Fruit fly (Drosophila melanogaster) whole organism, embryonic: ENCODE data around the gene CG15308.

Experiments used
- Adf1 ChIP-seq: fragments of 200-800 bp; sonication (Bioruptor generic); IDR thresholded peaks from 2 replicates; pipeline ENCODE4 v1.3.6; 2022; ENCODE audit warnings: missing biosample characterization, missing genetic modification characterization
- Atf-2 ChIP-seq: fragments of 200-800 bp; sonication (Bioruptor generic); optimal IDR thresholded peaks from 2 replicates; lab custom pipeline; 2016; ENCODE audit warnings: missing biosample characterization, missing genetic modification characterization
- BEAF-32 ChIP-seq: fragments of 200-800 bp; sonication (Bioruptor generic); optimal IDR thresholded peaks from 3 replicates; lab custom pipeline; 2017; ENCODE audit warnings: missing biosample characterization, missing genetic modification characterization, mild to moderate bottlenecking, moderate library complexity, missing genetic modification reagents
- CG10274 ChIP-seq: fragments of 200-800 bp; sonication (Bioruptor generic); optimal IDR thresholded peaks from 3 replicates; lab custom pipeline; 2017; ENCODE audit warnings: missing biosample characterization, mild to moderate bottlenecking, missing genetic modification characterization
- CG10321 ChIP-seq: fragments of 200-800 bp; sonication (Bioruptor generic); IDR thresholded peaks from 2 replicates; pipeline ENCODE4 v1.3.6; 2022; ENCODE audit warnings: missing biosample characterization, missing genetic modification characterization
- CG10462 ChIP-seq: fragments of 200-800 bp; sonication (Bioruptor generic); optimal IDR thresholded peaks from 2 replicates; lab custom pipeline; 2016; ENCODE audit warnings: missing biosample characterization, missing genetic modification characterization
- CG11247 ChIP-seq: fragments of 200-800 bp; sonication (Bioruptor generic); IDR thresholded peaks from 2 replicates; pipeline ENCODE4 v1.3.6; 2022; ENCODE audit warnings: missing biosample characterization, missing genetic modification characterization
- CG12219 ChIP-seq: fragments of 200-800 bp; sonication (Bioruptor generic); optimal IDR thresholded peaks from 3 replicates; lab custom pipeline; 2018; ENCODE audit warnings: missing biosample characterization, mild to moderate bottlenecking, missing genetic modification characterization
- CG12236 ChIP-seq: fragments of 200-800 bp; sonication (Bioruptor generic); optimal IDR thresholded peaks from 2 replicates; lab custom pipeline; 2016; ENCODE audit warnings: missing biosample characterization, missing genetic modification characterization
- CG1233 ChIP-seq: fragments of 200-800 bp; sonication (Bioruptor generic); optimal IDR thresholded peaks from 4 replicates; lab custom pipeline; 2018; ENCODE audit warnings: missing biosample characterization, mild to moderate bottlenecking, missing genetic modification characterization
- CG14014 ChIP-seq: fragments of 200-800 bp; sonication (Bioruptor generic); IDR thresholded peaks from 2 replicates; pipeline ENCODE4 v1.3.6; 2022; ENCODE audit warnings: missing biosample characterization, missing genetic modification characterization
- CG14050 ChIP-seq: fragments of 200-800 bp; sonication (Bioruptor generic); IDR thresholded peaks from 3 replicates; pipeline ENCODE4 v1.3.6; 2022; ENCODE audit warnings: missing biosample characterization, missing genetic modification characterization
- CG17328 ChIP-seq: fragments of 200-800 bp; sonication (Bioruptor generic); IDR thresholded peaks from 2 replicates; pipeline ENCODE4 v1.3.6; 2022; ENCODE audit warnings: missing biosample characterization, missing genetic modification characterization
- CG18476 ChIP-seq: fragments of 200-800 bp; sonication (Bioruptor generic); optimal IDR thresholded peaks from 2 replicates; lab custom pipeline; 2016; ENCODE audit warnings: missing biosample characterization, mild to moderate bottlenecking, missing genetic modification characterization
- CG2120 ChIP-seq: fragments of 200-800 bp; sonication (Bioruptor generic); optimal IDR thresholded peaks from 3 replicates; lab custom pipeline; 2016; ENCODE audit warnings: missing biosample characterization, missing genetic modification characterization
- CG2875 ChIP-seq: fragments of 200-800 bp; sonication (Bioruptor generic); optimal IDR thresholded peaks from 2 replicates; lab custom pipeline; 2017; ENCODE audit warnings: missing biosample characterization, mild to moderate bottlenecking, missing genetic modification characterization, missing genetic modification reagents
- CG32767 ChIP-seq: fragments of 200-800 bp; sonication (Bioruptor generic); IDR thresholded peaks from 2 replicates; pipeline ENCODE4 v1.3.6; 2022; ENCODE audit warnings: missing biosample characterization, missing genetic modification characterization
- CG3407 ChIP-seq: fragments of 200-800 bp; sonication (Bioruptor generic); optimal IDR thresholded peaks from 2 replicates; lab custom pipeline; 2018; ENCODE audit warnings: missing biosample characterization, mild to moderate bottlenecking, missing genetic modification characterization
- CG34376 ChIP-seq: fragments of 200-800 bp; sonication (Bioruptor generic); optimal IDR thresholded peaks from 2 replicates; lab custom pipeline; 2018; ENCODE audit warnings: missing biosample characterization, mild to moderate bottlenecking, missing genetic modification characterization
- CG3838 ChIP-seq: fragments of 200-800 bp; sonication (Bioruptor generic); optimal IDR thresholded peaks from 3 replicates; lab custom pipeline; 2016; ENCODE audit warnings: missing biosample characterization, missing genetic modification characterization
- CG3995 ChIP-seq: fragments of 200-800 bp; sonication (Bioruptor generic); optimal IDR thresholded peaks from 3 replicates; lab custom pipeline; 2016; ENCODE audit warnings: missing biosample characterization, missing genetic modification characterization
- CG9437 ChIP-seq: fragments of 200-800 bp; sonication (Bioruptor generic); optimal IDR thresholded peaks from 2 replicates; lab custom pipeline; 2018; ENCODE audit warnings: missing biosample characterization, mild to moderate bottlenecking, missing genetic modification characterization
- CrebB ChIP-seq: fragments of 200-800 bp; sonication (Bioruptor generic); optimal IDR thresholded peaks from 3 replicates; lab custom pipeline; 2018; ENCODE audit warnings: missing biosample characterization, mild to moderate bottlenecking, missing genetic modification characterization
- Deaf1 ChIP-seq: fragments of 200-800 bp; optimal IDR thresholded peaks from 3 replicates; lab custom pipeline; 2019; ENCODE audit warnings: missing biosample characterization, mild to moderate bottlenecking, missing genetic modification characterization, moderate library complexity
- Dip2 ChIP-seq: fragments of 200-800 bp; sonication (Bioruptor generic); IDR thresholded peaks from 2 replicates; pipeline ENCODE4 v1.3.6; 2022; ENCODE audit warnings: missing biosample characterization, missing genetic modification characterization
- Lhr ChIP-seq: fragments of 200-800 bp; sonication (Bioruptor generic); optimal IDR thresholded peaks from 3 replicates; lab custom pipeline; 2017; ENCODE audit warnings: mild to moderate bottlenecking, missing biosample characterization, missing genetic modification reagents, missing genetic modification characterization
- Mad ChIP-seq: fragments of 200-800 bp; sonication (Bioruptor generic); optimal IDR thresholded peaks from 2 replicates; lab custom pipeline; 2016; ENCODE audit warnings: missing biosample characterization, missing genetic modification characterization
- Max ChIP-seq: fragments of 200-800 bp; sonication (Bioruptor generic); optimal IDR thresholded peaks from 2 replicates; lab custom pipeline; 2016; ENCODE audit warnings: missing biosample characterization, mild to moderate bottlenecking, missing genetic modification characterization
- Neu2 ChIP-seq: fragments of 200-800 bp; sonication (Bioruptor generic); optimal IDR thresholded peaks from 3 replicates; lab custom pipeline; 2016; ENCODE audit warnings: missing biosample characterization, missing genetic modification characterization, borderline replicate concordance
- Rfx ChIP-seq: fragments of 200-800 bp; sonication (Bioruptor generic); IDR thresholded peaks from 2 replicates; pipeline ENCODE4 v1.3.6; 2022; ENCODE audit warnings: missing biosample characterization, missing genetic modification characterization
- Trl ChIP-seq, 3 experiments: fragments of >200 bp in 2 of 3; fragments of 200-800 bp in 1 of 3; sonication (Bioruptor generic) in 1 of 3; optimal IDR thresholded peaks; 2 replicates in 1 of 3; 3 replicates in 2 of 3; lab custom pipeline; 2016 to 2017; ENCODE audit warnings: missing biosample characterization in 1 of 3, missing genetic modification characterization in 1 of 3
- amos ChIP-seq: fragments of 200-800 bp; sonication (Bioruptor generic); IDR thresholded peaks from 2 replicates; pipeline ENCODE4 v1.3.6; 2022; ENCODE audit warnings: missing biosample characterization, missing genetic modification characterization; ENCODE audit not compliant: partially characterized antibody
- ato ChIP-seq: fragments of 200-800 bp; sonication (Bioruptor generic); IDR thresholded peaks from 2 replicates; pipeline ENCODE4 v1.3.6; 2022; ENCODE audit warnings: missing biosample characterization, missing genetic modification characterization; ENCODE audit not compliant: partially characterized antibody
- bigmax ChIP-seq: fragments of 200-800 bp; sonication (Bioruptor generic); optimal IDR thresholded peaks from 2 replicates; lab custom pipeline; 2018; ENCODE audit warnings: missing biosample characterization, mild to moderate bottlenecking, missing genetic modification characterization
- danr ChIP-seq: fragments of 200-800 bp; sonication (Bioruptor generic); IDR thresholded peaks from 2 replicates; pipeline ENCODE4 v1.3.6; 2022; ENCODE audit warnings: missing biosample characterization, missing genetic modification characterization
- disco-r ChIP-seq: fragments of 200-800 bp; sonication (Bioruptor generic); optimal IDR thresholded peaks from 2 replicates; lab custom pipeline; 2016; ENCODE audit warnings: missing biosample characterization, missing genetic modification characterization
- fd3F ChIP-seq: fragments of 200-800 bp; sonication (Bioruptor generic); optimal IDR thresholded peaks from 2 replicates; lab custom pipeline; 2018; ENCODE audit warnings: missing biosample characterization, mild to moderate bottlenecking, missing genetic modification characterization, moderate library complexity
- fru ChIP-seq: fragments of >200 bp; optimal IDR thresholded peaks from 2 replicates; lab custom pipeline; 2017
- gsb ChIP-seq: fragments of 200-800 bp; sonication (Bioruptor generic); IDR thresholded peaks from 2 replicates; pipeline ENCODE4 v1.3.6; 2022; ENCODE audit warnings: missing biosample characterization, missing genetic modification characterization
- luna ChIP-seq: fragments of 200-800 bp; sonication (Bioruptor generic); optimal IDR thresholded peaks from 2 replicates; lab custom pipeline; 2016; ENCODE audit warnings: missing biosample characterization, missing genetic modification characterization
- pfk ChIP-seq: fragments of 200-800 bp; sonication (Bioruptor generic); optimal IDR thresholded peaks from 2 replicates; lab custom pipeline; 2018; ENCODE audit warnings: missing biosample characterization, mild to moderate bottlenecking, missing genetic modification characterization, moderate library complexity
- rib ChIP-seq: fragments of 200-800 bp; sonication (Bioruptor generic); IDR thresholded peaks from 2 replicates; pipeline ENCODE4 v1.3.6; 2022; ENCODE audit warnings: missing biosample characterization, missing genetic modification characterization
- sd ChIP-seq: fragments of 200-800 bp; sonication (Bioruptor generic); optimal IDR thresholded peaks from 3 replicates; lab custom pipeline; 2018; ENCODE audit warnings: missing biosample characterization, mild to moderate bottlenecking, missing genetic modification characterization, moderate library complexity
- sens ChIP-seq: fragments of 200-800 bp; sonication (Bioruptor generic); peaks from one replicate; lab custom pipeline; 2016; ENCODE audit warnings: missing biosample characterization, missing genetic modification characterization
- sim ChIP-seq: fragments of 200-800 bp; sonication (Bioruptor generic); IDR thresholded peaks from 2 replicates; pipeline ENCODE4 v1.3.6; 2022; ENCODE audit warnings: missing biosample characterization, missing genetic modification characterization
- sima ChIP-seq: fragments of 200-800 bp; sonication (Bioruptor generic); optimal IDR thresholded peaks from 2 replicates; lab custom pipeline; 2016; ENCODE audit warnings: missing biosample characterization, missing genetic modification characterization
- stwl ChIP-seq: fragments of 200-800 bp; sonication (Bioruptor generic); optimal IDR thresholded peaks from 3 replicates; lab custom pipeline; 2018; ENCODE audit warnings: missing biosample characterization, mild to moderate bottlenecking, missing genetic modification characterization, moderate library complexity
- vvl ChIP-seq: fragments of 200-800 bp; sonication (Bioruptor generic); IDR thresholded peaks from 2 replicates; pipeline ENCODE4 v1.3.6; 2022; ENCODE audit warnings: missing biosample characterization, missing genetic modification characterization
- wdn ChIP-seq: fragments of 200-800 bp; sonication (Bioruptor generic); IDR thresholded peaks from 2 replicates; pipeline ENCODE4 v1.3.6; 2022; ENCODE audit warnings: missing biosample characterization, missing genetic modification characterization

Gene CG15308

DNA sequence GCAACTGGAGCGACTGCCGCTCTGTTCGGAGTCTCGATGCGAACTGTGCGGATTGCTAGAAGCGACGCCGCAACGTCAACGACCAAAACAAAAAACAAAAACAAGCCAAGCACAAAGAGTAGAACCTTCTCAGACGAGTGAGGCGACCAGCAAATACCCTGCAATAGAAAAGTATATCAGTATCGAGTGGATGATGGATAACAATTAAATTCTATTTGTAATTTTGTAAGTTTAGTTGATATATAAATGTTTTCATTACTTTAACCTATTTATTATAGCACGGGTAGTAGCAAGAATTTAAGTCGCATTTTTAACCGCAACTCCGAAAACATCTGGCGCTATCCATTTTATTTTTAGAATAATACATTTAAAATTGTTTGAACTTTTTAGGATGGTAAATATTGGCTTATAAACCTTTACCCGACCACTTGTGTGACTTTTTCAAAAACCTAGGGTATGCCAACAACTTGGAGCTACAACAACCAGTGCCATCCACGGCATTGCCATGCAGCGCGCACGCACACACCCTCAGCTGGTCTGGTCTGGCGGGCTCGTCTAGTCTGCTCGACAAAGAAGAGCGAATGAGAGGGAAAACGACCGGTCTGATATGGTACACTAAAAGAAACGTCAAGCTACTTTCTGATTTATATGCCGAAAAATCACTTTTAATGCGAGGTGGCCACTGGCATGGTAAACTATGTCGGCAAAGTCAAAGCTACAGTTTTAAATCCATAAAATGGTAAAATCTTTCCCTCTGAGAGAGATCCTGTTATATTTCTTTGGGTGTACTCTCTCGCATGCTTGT is 46.5 kb upstream of the CG15308 start, which contains the start of gene CG12643 (continued):
- peak; percentile 43; the same call in 1 of the 2 replicates for TF ChIP-seq CG10321 (GFP tag; lab: Robert Waterston, UW)
- peak; percentile 96 for TF ChIP-seq CG17328 (GFP tag; lab: Robert Waterston, UW)
- TF ChIP-seq CG12219 (GFP tag; lab: Kevin White, UChicago) = peak; percentile 81
- TF ChIP-seq Max (GFP tag; lab: Kevin White, UChicago) = peak; percentile 64
- peak; percentile 88 for TF ChIP-seq wdn (GFP tag; lab: Robert Waterston, UW)
- TF ChIP-seq stwl (tag; lab: Kevin White, UChicago) = no peak
- peak; percentile 66 for TF ChIP-seq sima
- no peak for TF ChIP-seq bigmax
- TF ChIP-seq CG14050 (GFP tag; lab: Robert Waterston, UW) = peak; percentile 89
- TF ChIP-seq Rfx (GFP tag; lab: Robert Waterston, UW) = peak; percentile 91
- TF ChIP-seq amos = no peak
- TF ChIP-seq gsb (GFP tag; lab: Robert Waterston, UW) = peak; percentile 81
- peak; percentile 91 for TF ChIP-seq disco-r
- peak; percentile 82 for TF ChIP-seq CG18476
- TF ChIP-seq Mad = peak; percentile 88
- TF ChIP-seq Adf1 (GFP tag; lab: Robert Waterston, UW) = peak; percentile 30
- no peak for TF ChIP-seq pfk (GFP tag; lab: Kevin White, UChicago)
- peak; percentile 52 for TF ChIP-seq CG10274 (GFP tag; lab: Kevin White, UChicago)
- peak; percentile 88 for TF ChIP-seq CG9437
- peak; percentile 6 for TF ChIP-seq BEAF-32 (GFP tag; lab: Kevin White, UChicago)
- peak; percentile 51 for TF ChIP-seq fd3F (GFP tag; lab: Kevin White, UChicago)
- TF ChIP-seq Dip2 (GFP tag; lab: Robert Waterston, UW) = peak; percentile 26
- TF ChIP-seq fru (lab: Kevin White, UChicago) = no peak
- peak; percentile 78 for TF ChIP-seq Neu2 (GFP tag; lab: Kevin White, UChicago)
- TF ChIP-seq CG34376 = peak; percentile 83
- TF ChIP-seq CG3995 (GFP tag; lab: Kevin White, UChicago) = peak; percentile 30
- peak; percentile 16 to 40 for TF ChIP-seq Trl (optimal IDR thresholded peaks at IDR 0.05; lab: Kevin White, UChicago)
- peak; percentile 89 for TF ChIP-seq Trl (GFP tag; optimal IDR thresholded peaks at IDR 0.05; lab: Kevin White, UChicago)
- peak; percentile 72 for TF ChIP-seq luna (GFP tag; lab: Kevin White, UChicago)
- peak; percentile 20 for TF ChIP-seq CG3838
- peak; percentile 85 for TF ChIP-seq CG3407 (GFP tag; lab: Kevin White, UChicago)
- peak; percentile 88 for TF ChIP-seq CG14014 (GFP tag; lab: Robert Waterston, UW)
- TF ChIP-seq sim (GFP tag; lab: Robert Waterston, UW) = peak; percentile 74; the same call in 1 of the 2 replicates
- TF ChIP-seq rib (GFP tag; lab: Robert Waterston, UW) = peak; percentile 68
- peak; percentile 96 for TF ChIP-seq vvl
- TF ChIP-seq sd (tag; lab: Kevin White, UChicago) = peak; percentile 61
- TF ChIP-seq CG2875 (GFP tag; lab: Kevin White, UChicago) = peak; percentile 84
- peak; percentile 86; the same call in 1 of the 2 replicates for TF ChIP-seq CG32767
- TF ChIP-seq sens = peak; percentile 99
- peak; percentile 82 for TF ChIP-seq CG11247
- TF ChIP-seq ato = no peak
- TF ChIP-seq CG12236 (GFP tag; lab: Kevin White, UChicago) = peak; percentile 91
- TF ChIP-seq Atf-2 (GFP tag; lab: Kevin White, UChicago) = peak; percentile 84
- TF ChIP-seq CG2120 = peak; percentile 88
- TF ChIP-seq Deaf1 (tag; lab: Kevin White, UChicago) = peak; percentile 63
- peak; percentile 56 for TF ChIP-seq CrebB (tag; lab: Kevin White, UChicago)
- TF ChIP-seq danr (GFP tag; lab: Robert Waterston, UW) = peak; percentile 74
- TF ChIP-seq Lhr (GFP tag; lab: Kevin White, UChicago) = peak; percentile 54
- peak; percentile 76 for TF ChIP-seq CG10462 (GFP tag; lab: Kevin White, UChicago)
- TF ChIP-seq CG1233 (GFP tag; lab: Kevin White, UChicago) = peak; percentile 69
